Worm (Caenorhabditis elegans) whole organism, mixed stage, embryonic: ENCODE measurements around the gene Y54G2A.41.

Experiments
- lsy-2 ChIP-seq: fragments of 150-350 bp; optimal IDR thresholded peaks from 2 replicates; lab custom pipeline; 2014; ENCODE audit warnings: missing biosample characterization, missing genetic modification characterization
- ztf-11 ChIP-seq: fragments of 150-350 bp; optimal IDR thresholded peaks from 2 replicates; lab custom pipeline; 2014; ENCODE audit warnings: missing biosample characterization, missing genetic modification characterization

- TF ChIP-seq ztf-11 (tag; lab: Kevin White, UChicago), result no peak
- TF ChIP-seq lsy-2 (tag; lab: Kevin White, UChicago), result no peak
Observed at ce11 chrIV:2799890-2800289, 48.2 kb downstream of the Y54G2A.41 start.
